Worm (Caenorhabditis elegans): ENCODE measurements around the gene fbxb-51.
"Not testable (repeated sequence)": the region's sequence is repeated elsewhere in the genome, so short reads cannot be mapped to it uniquely, and the experiment has no call there.

The fbxb-51 gene

ce11 chrII:1556217-1556616 is 5.7 kb downstream of the fbxb-51 start, which contains the start of the genes fbxb-54 and fbxb-50:
fbxb-54 (minus strand) TSS chrII:1556317.
fbxb-50 (plus strand) TSS chrII:1556443.
- not testable (repeated sequence) for TF ChIP-seq unc-62 (GFP tag; optimal IDR thresholded peaks at IDR 0.05)

- TF ChIP-seq unc-62 (GFP tag; optimal IDR thresholded peaks at IDR 0.05): no peak
Measured at ce11 chrII:1560839-1561238, 10.3 kb downstream of the fbxb-51 start.

- TF ChIP-seq unc-62 (GFP tag; optimal IDR thresholded peaks at IDR 0.05): no peak
Measured at ce11 chrII:1561863-1562262, 11.4 kb downstream of the fbxb-51 start, which contains the start of gene K05F6.14. K05F6.14 (plus strand) TSS chrII:1562163.

ce11 chrII:1567646-1568045 is 17.1 kb downstream of the fbxb-51 start, which contains the start of gene K05F6.8:
K05F6.8 (minus strand) TSS chrII:1567746.
- no peak for TF ChIP-seq unc-62 (GFP tag; optimal IDR thresholded peaks at IDR 0.05)

- no peak for TF ChIP-seq unc-62 (GFP tag; optimal IDR thresholded peaks at IDR 0.05)
Measured at ce11 chrII:1568214-1568613, 17.7 kb downstream of the fbxb-51 start, which contains the start of gene fbxb-49. fbxb-49 (plus strand) TSS chrII:1568514.

- TF ChIP-seq unc-62 (GFP tag; optimal IDR thresholded peaks at IDR 0.05): no peak
Measured at ce11 chrII:1571032-1571431, 20.5 kb downstream of the fbxb-51 start, which contains the start of gene fbxb-46. fbxb-46 (minus strand) TSS chrII:1571132.

- TF ChIP-seq unc-62 (GFP tag; optimal IDR thresholded peaks at IDR 0.05): no peak
Measured at ce11 chrII:1576030-1576429, 25.5 kb downstream of the fbxb-51 start, which contains the start of gene K05F6.10. K05F6.10 (minus strand) TSS chrII:1576130.

- TF ChIP-seq unc-62 (GFP tag; optimal IDR thresholded peaks at IDR 0.05): no peak
Measured at ce11 chrII:1576772-1577171, 26.3 kb downstream of the fbxb-51 start.

- TF ChIP-seq unc-62 (GFP tag; optimal IDR thresholded peaks at IDR 0.05): no peak
Measured at ce11 chrII:1579886-1580285, 29.4 kb downstream of the fbxb-51 start, which contains the start of gene math-38. math-38 (minus strand) TSS chrII:1579986.

ce11 chrII:1584140-1584539 is 33.6 kb downstream of the fbxb-51 start, which contains the start of gene clec-21:
clec-21 (minus strand) TSS chrII:1584240.
- no peak for TF ChIP-seq unc-62 (GFP tag; optimal IDR thresholded peaks at IDR 0.05)

- TF ChIP-seq unc-62 (GFP tag; optimal IDR thresholded peaks at IDR 0.05): no peak
Measured at ce11 chrII:1586305-1586704, 35.8 kb downstream of the fbxb-51 start, which contains the start of gene T07H3.8. T07H3.8 (plus strand) TSS chrII:1586605.

- no peak for TF ChIP-seq unc-62 (GFP tag; optimal IDR thresholded peaks at IDR 0.05)
Measured at ce11 chrII:1589845-1590244, 39.3 kb downstream of the fbxb-51 start, which contains the start of gene T07H3.7. T07H3.7 (minus strand) TSS chrII:1589945.

ce11 chrII:1595137-1595536 is 44.6 kb downstream of the fbxb-51 start, which contains the start of gene clec-20:
clec-20 (minus strand) TSS chrII:1595237.
- no peak for TF ChIP-seq unc-62 (GFP tag; optimal IDR thresholded peaks at IDR 0.05)

- TF ChIP-seq unc-62 (GFP tag; optimal IDR thresholded peaks at IDR 0.05): no peak
Measured at ce11 chrII:1597101-1598088, 46.9 kb downstream of the fbxb-51 start, which contains the start of gene bath-46. bath-46 (plus strand) TSS chrII:1597906.

- no peak for TF ChIP-seq unc-62 (GFP tag; optimal IDR thresholded peaks at IDR 0.05)
Measured at ce11 chrII:1600661-1601060, 50.1 kb downstream of the fbxb-51 start, which contains the start of gene bath-26. bath-26 (minus strand) TSS chrII:1600761.
